Fruit fly (Drosophila melanogaster) whole organism, wandering third instar larva: Measurements from ENCODE around the gene LysRS.

Experiments used
- Rel ChIP-seq, 2 experiments: fragments of 200-800 bp; sonication (Bioruptor generic) in 1 of 2; optimal IDR thresholded peaks; 2 replicates in 1 of 2; 3 replicates in 1 of 2; lab custom pipeline; 2016 to 2019; ENCODE audit warnings: mild to moderate bottlenecking in 2 of 2, missing biosample characterization in 2 of 2, missing genetic modification characterization in 2 of 2, moderate library complexity in 1 of 2
- br ChIP-seq: fragments of 200-800 bp; sonication (Bioruptor generic); optimal IDR thresholded peaks from 2 replicates; lab custom pipeline; 2016; ENCODE audit warnings: missing biosample characterization, missing genetic modification characterization
- dl ChIP-seq, 2 experiments: fragments of 175-275, 200-275 bp in 1 of 2; fragments of 200-275 bp in 1 of 2; sonication (Bioruptor generic); optimal IDR thresholded peaks; lab custom pipeline; 2018; ENCODE audit warnings: mild to moderate bottlenecking in 2 of 2, missing biosample characterization in 2 of 2, missing genetic modification characterization in 2 of 2, moderate library complexity in 2 of 2; ENCODE audit not compliant: partially characterized antibody in 2 of 2, insufficient read depth in 1 of 2
- h ChIP-seq: fragments of 200-800 bp; sonication (Bioruptor generic); optimal IDR thresholded peaks from 3 replicates; lab custom pipeline; 2016; ENCODE audit warnings: missing biosample characterization, mild to moderate bottlenecking, missing genetic modification characterization
- pan ChIP-seq: fragments of >200 bp; optimal IDR thresholded peaks from 2 replicates; lab custom pipeline; 2017
- psq ChIP-seq: fragments of 200-800 bp; sonication (Bioruptor generic); optimal IDR thresholded peaks from 3 replicates; lab custom pipeline; 2017; ENCODE audit warnings: missing biosample characterization, mild to moderate bottlenecking, missing genetic modification characterization, moderate library complexity
- rgr ChIP-seq: fragments of 200-800 bp; sonication (Bioruptor generic); optimal IDR thresholded peaks from 3 replicates; lab custom pipeline; 2016; ENCODE audit warnings: missing biosample characterization, mild to moderate bottlenecking, missing genetic modification characterization

DNA sequence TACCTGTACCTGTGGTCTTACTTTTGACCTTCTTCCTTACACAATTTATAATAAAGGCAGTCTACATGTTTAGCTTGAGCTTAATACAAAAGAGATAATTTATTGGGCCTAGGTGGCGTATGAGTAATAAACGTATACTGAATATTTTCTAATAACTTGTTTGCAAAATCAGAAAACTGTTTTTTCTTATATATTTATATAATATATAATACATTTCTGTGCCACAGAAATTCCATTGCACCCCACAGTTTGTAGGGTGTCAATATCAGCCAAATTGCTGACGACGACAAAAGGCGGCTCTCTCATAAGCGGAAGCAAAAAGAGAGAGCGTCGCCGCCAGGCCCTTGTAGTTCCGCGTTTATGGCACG lies 23.8 kb downstream of the LysRS start:
- TF ChIP-seq Rel (GFP tag; optimal IDR thresholded peaks at IDR 0.05; lab: Kevin White, UChicago) (no peak), Rel (tag; optimal IDR thresholded peaks at IDR 0.05; lab: Kevin White, UChicago) (no peak), psq (GFP tag; lab: Kevin White, UChicago) (no peak), dl (GFP tag; optimal IDR thresholded peaks at IDR 0.05; lab: Kevin White, UChicago; ENCODE audit: insufficient read depth in 1 of 2, partially characterized antibody in 2 of 2) (no peak), rgr (GFP tag; lab: Kevin White, UChicago) (no peak), h (no peak), pan (lab: Kevin White, UChicago) (no peak), br (GFP tag; lab: Kevin White, UChicago) (no peak)
